Worm (Caenorhabditis elegans): ENCODE results near the gene M110.9.

DNA sequence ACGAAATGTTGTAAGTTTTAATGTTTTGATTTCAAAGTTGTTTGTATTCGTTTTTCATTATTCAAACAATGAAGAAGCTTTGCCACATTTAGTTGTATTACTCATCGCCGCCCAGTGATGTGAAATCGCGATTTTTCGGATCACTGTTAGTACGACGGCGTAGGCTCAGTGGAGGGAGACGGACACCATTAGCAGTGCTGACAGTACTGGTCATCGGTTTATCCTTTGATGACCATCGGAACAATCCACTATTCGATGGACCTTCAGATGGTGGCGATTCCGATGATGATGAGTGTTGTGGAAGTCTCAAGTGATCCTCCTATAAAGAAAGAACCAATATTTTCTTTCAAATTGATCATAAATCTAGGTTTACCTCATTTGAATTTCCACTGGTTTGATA, 43.6 kb upstream of the M110.9 start:
- no peak for TF ChIP-seq snpc-4 (tag; optimal IDR thresholded peaks at IDR 0.05)
- no peak for TF ChIP-seq mdl-1 (tag; optimal IDR thresholded peaks at IDR 0.05)
- TF ChIP-seq ceh-9 (tag; optimal IDR thresholded peaks at IDR 0.05) = no peak

Data from whole organism, L3 larva.